Worm (Caenorhabditis elegans): ENCODE results near the gene asp-7.

DNA sequence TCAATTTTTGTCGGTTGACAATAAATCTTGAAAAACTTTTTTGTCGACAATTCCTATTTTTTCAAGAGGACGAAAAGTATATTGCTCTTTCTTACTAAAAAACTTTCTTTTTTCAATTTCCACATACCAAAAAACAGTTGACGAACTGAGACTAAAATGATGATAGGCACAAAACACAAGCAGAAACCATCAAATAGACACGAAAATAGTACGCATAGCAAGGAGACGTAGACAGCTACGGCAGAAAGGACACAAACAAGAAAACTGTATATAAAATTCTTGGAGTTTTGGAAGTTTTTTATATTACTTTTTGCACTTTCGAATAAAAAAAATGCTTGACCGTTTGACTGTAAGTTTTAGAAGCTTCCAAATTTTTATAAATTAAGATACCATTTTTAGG lies 13.9 kb upstream of the asp-7 start, which contains the start of gene K12D9.1:
- TF ChIP-seq ama-1 (optimal IDR thresholded peaks at IDR 0.05): no peak
- no peak for TF ChIP-seq tbx-37 (GFP tag; conservative IDR thresholded peaks at IDR 0.05)
- TF ChIP-seq ets-7 (tag; optimal IDR thresholded peaks at IDR 0.05): no peak
- no peak for TF ChIP-seq tra-4 (tag; optimal IDR thresholded peaks at IDR 0.05)
- no peak for TF ChIP-seq B0310.2 (tag; optimal IDR thresholded peaks at IDR 0.05)
- no peak for TF ChIP-seq pes-1 (GFP tag; IDR thresholded peaks at IDR 0.05)
- no peak for TF ChIP-seq F13C5.2 (tag; optimal IDR thresholded peaks at IDR 0.05)
- no peak for TF ChIP-seq sea-1 (GFP tag; conservative IDR thresholded peaks at IDR 0.05)
- TF ChIP-seq hmbx-1 (tag; optimal IDR thresholded peaks at IDR 0.05): no peak
